Worm (Caenorhabditis elegans) whole organism, young adult: Measurements from ENCODE around the gene qdpr-1.

Experiments used
- B0336.3 ChIP-seq: fragments of 200-800 bp; sonication (Bioruptor generic); IDR thresholded peaks from 2 replicates; pipeline ENCODE4 v1.3.6; 2022; ENCODE audit warnings: missing genetic modification characterization, missing compliant biosample characterization
- F22D6.2 ChIP-seq: sonication (generic microtip); optimal IDR thresholded peaks from 2 replicates; lab custom pipeline; 2016; ENCODE audit warnings: mild to moderate bottlenecking, missing genetic modification characterization, missing compliant biosample characterization
- F33H1.4 ChIP-seq: fragments of 200-800 bp; sonication (Bioruptor generic); IDR thresholded peaks from 2 replicates; pipeline ENCODE4 v1.3.6; 2022; ENCODE audit warnings: missing genetic modification reagents, missing genetic modification characterization, missing compliant biosample characterization
- F37B4.10 ChIP-seq: fragments of 200-800 bp; sonication (Bioruptor generic); IDR thresholded peaks from 2 replicates; pipeline ENCODE4 v1.3.6; 2022; ENCODE audit warnings: missing genetic modification characterization, missing compliant biosample characterization
- F52B5.7 ChIP-seq: sonication (generic microtip); optimal IDR thresholded peaks from 2 replicates; lab custom pipeline; 2016; ENCODE audit warnings: mild to moderate bottlenecking, missing genetic modification characterization, missing compliant biosample characterization
- F57C9.4 ChIP-seq: sonication (generic microtip); optimal IDR thresholded peaks from 2 replicates; lab custom pipeline; 2017; ENCODE audit warnings: mild to moderate bottlenecking, missing genetic modification characterization, missing compliant biosample characterization
- T26A5.8 ChIP-seq: sonication (generic microtip); optimal IDR thresholded peaks from 2 replicates; lab custom pipeline; 2016; ENCODE audit warnings: missing genetic modification characterization, missing compliant biosample characterization
- Y95B8A.8 ChIP-seq: fragments of 200-800 bp; sonication (Bioruptor generic); IDR thresholded peaks from 2 replicates; pipeline ENCODE4 v1.3.6; 2022; ENCODE audit warnings: missing genetic modification reagents, missing genetic modification characterization, missing compliant biosample characterization
- bed-1 ChIP-seq: fragments of 200-800 bp; sonication (Bioruptor generic); IDR thresholded peaks from 2 replicates; pipeline ENCODE4 v1.3.6; 2022; ENCODE audit warnings: missing genetic modification reagents, missing genetic modification characterization, missing compliant biosample characterization
- chd-7 ChIP-seq: sonication (generic microtip); optimal IDR thresholded peaks from 2 replicates; lab custom pipeline; 2016; ENCODE audit warnings: mild to moderate bottlenecking, missing genetic modification characterization, moderate library complexity, missing compliant biosample characterization
- him-1 ChIP-seq: sonication (generic microtip); optimal IDR thresholded peaks from 2 replicates; lab custom pipeline; 2016; ENCODE audit warnings: missing genotype, missing genetic modification reagents, missing genetic modification characterization, missing compliant biosample characterization
- hsf-1 ChIP-seq: fragments of 200-800 bp; sonication (Bioruptor generic); IDR thresholded peaks from 2 replicates; pipeline ENCODE4 v1.3.6; 2022; ENCODE audit warnings: missing genetic modification reagents, missing genetic modification characterization, missing compliant biosample characterization
- lag-1 ChIP-seq: fragments of 200-800 bp; sonication (Bioruptor generic); IDR thresholded peaks from 2 replicates; pipeline ENCODE4 v1.3.6; 2022; ENCODE audit warnings: missing genetic modification reagents, missing genetic modification characterization, missing compliant biosample characterization
- let-607 ChIP-seq, 2 experiments: fragments of 200-800 bp in 1 of 2; sonication (Bioruptor generic) in 1 of 2; sonication (generic microtip) in 1 of 2; optimal IDR thresholded peaks; 2 replicates each; lab custom pipeline; 2016 to 2018; ENCODE audit warnings: mild to moderate bottlenecking in 2 of 2, missing compliant biosample characterization in 2 of 2, missing genetic modification characterization in 2 of 2, moderate library complexity in 2 of 2, missing genotype in 1 of 2
- lin-35 ChIP-seq, 3 experiments: fragments of 150-350 bp in 2 of 3; sonication (generic microtip) in 1 of 3; optimal IDR thresholded peaks; 2 replicates each; lab custom pipeline; 2014 to 2018; ENCODE audit warnings: missing biosample characterization in 3 of 3, missing genetic modification characterization in 3 of 3, missing genetic modification reagents in 3 of 3
- lin-54 ChIP-seq: fragments of 200-800 bp; sonication (Bioruptor generic); optimal IDR thresholded peaks from 2 replicates; lab custom pipeline; 2018; ENCODE audit warnings: mild to moderate bottlenecking, missing genetic modification characterization, missing compliant biosample characterization
- lsl-1 ChIP-seq: fragments of 200-800 bp; sonication (Bioruptor generic); optimal IDR thresholded peaks from 2 replicates; lab custom pipeline; 2018; ENCODE audit warnings: mild to moderate bottlenecking, missing genetic modification characterization, moderate library complexity, missing compliant biosample characterization
- madf-3 ChIP-seq: fragments of 200-800 bp; sonication (Bioruptor generic); IDR thresholded peaks from 2 replicates; pipeline ENCODE4 v1.3.6; 2022; ENCODE audit warnings: missing genetic modification reagents, missing genetic modification characterization, missing compliant biosample characterization
- mcd-1 ChIP-seq: fragments of 200-800 bp; sonication (Bioruptor generic); IDR thresholded peaks from 2 replicates; pipeline ENCODE4 v1.3.6; 2022; ENCODE audit warnings: missing genetic modification reagents, missing genetic modification characterization, missing compliant biosample characterization
- nfyb-1 ChIP-seq: fragments of 200-800 bp; sonication (Bioruptor generic); IDR thresholded peaks from 2 replicates; pipeline ENCODE4 v1.3.6; 2022; ENCODE audit warnings: missing genetic modification reagents, missing genetic modification characterization, missing compliant biosample characterization
- nhr-90 ChIP-seq: sonication (generic microtip); optimal IDR thresholded peaks from 2 replicates; lab custom pipeline; 2016; ENCODE audit warnings: missing genotype, mild to moderate bottlenecking, missing genetic modification characterization, missing compliant biosample characterization
- pha-4 ChIP-seq: fragments of 150-350 bp; sonication (generic microtip); optimal IDR thresholded peaks from 2 replicates; lab custom pipeline; 2014; ENCODE audit warnings: missing biosample characterization, missing genetic modification reagents, missing genetic modification characterization
- rcor-1 ChIP-seq: fragments of 200-800 bp; sonication (Bioruptor generic); IDR thresholded peaks from 2 replicates; pipeline ENCODE4 v1.3.6; 2022; ENCODE audit warnings: missing genetic modification reagents, missing genetic modification characterization, missing compliant biosample characterization
- rpc-1 ChIP-seq, 2 experiments: fragments of 150-350 bp in 1 of 2; sonication (generic microtip) in 1 of 2; optimal IDR thresholded peaks; 2 replicates each; lab custom pipeline; 2014 to 2018; ENCODE audit warnings: missing biosample characterization in 1 of 2, missing genetic modification characterization in 1 of 2, missing genetic modification reagents in 1 of 2, missing genotype in 1 of 2
- sea-2 ChIP-seq: fragments of 200-800 bp; sonication (Bioruptor generic); IDR thresholded peaks from 2 replicates; pipeline ENCODE4 v1.3.6; 2022; ENCODE audit warnings: missing genetic modification characterization, missing compliant biosample characterization
- snpc-1.1 ChIP-seq: sonication (generic microtip); optimal IDR thresholded peaks from 2 replicates; lab custom pipeline; 2017; ENCODE audit warnings: missing genetic modification characterization, mild to moderate bottlenecking, missing compliant biosample characterization, antibody characterized with exemption, moderate library complexity, missing genotype, missing genetic modification reagents; ENCODE audit not compliant: insufficient read depth
- snpc-1.3 ChIP-seq: sonication (generic microtip); optimal IDR thresholded peaks from 2 replicates; lab custom pipeline; 2017; ENCODE audit warnings: missing genetic modification characterization, mild to moderate bottlenecking, missing compliant biosample characterization, antibody characterized with exemption, moderate library complexity, missing genotype, missing genetic modification reagents; ENCODE audit not compliant: insufficient read depth
- sptf-2 ChIP-seq: fragments of 200-800 bp; sonication (Bioruptor generic); optimal IDR thresholded peaks from 2 replicates; lab custom pipeline; 2018; ENCODE audit warnings: mild to moderate bottlenecking, missing genetic modification characterization, missing compliant biosample characterization
- tbp1 ChIP-seq: fragments of 200-800 bp; sonication (Bioruptor generic); optimal IDR thresholded peaks from 2 replicates; lab custom pipeline; 2018; ENCODE audit warnings: mild to moderate bottlenecking, missing genetic modification characterization, missing compliant biosample characterization
- xnd-1 ChIP-seq: sonication (generic microtip); optimal IDR thresholded peaks from 2 replicates; lab custom pipeline; 2016; ENCODE audit warnings: missing genotype, missing genetic modification reagents, missing genetic modification characterization, missing compliant biosample characterization
- zim-3 ChIP-seq: sonication (generic microtip); optimal IDR thresholded peaks from 2 replicates; lab custom pipeline; 2017; ENCODE audit warnings: mild to moderate bottlenecking, missing genetic modification characterization, moderate library complexity, missing compliant biosample characterization
- ztf-22 ChIP-seq: fragments of 200-800 bp; sonication (Bioruptor generic); optimal IDR thresholded peaks from 2 replicates; lab custom pipeline; 2018; ENCODE audit warnings: mild to moderate bottlenecking, missing genetic modification characterization, moderate library complexity, missing compliant biosample characterization

The qdpr-1 gene

DNA sequence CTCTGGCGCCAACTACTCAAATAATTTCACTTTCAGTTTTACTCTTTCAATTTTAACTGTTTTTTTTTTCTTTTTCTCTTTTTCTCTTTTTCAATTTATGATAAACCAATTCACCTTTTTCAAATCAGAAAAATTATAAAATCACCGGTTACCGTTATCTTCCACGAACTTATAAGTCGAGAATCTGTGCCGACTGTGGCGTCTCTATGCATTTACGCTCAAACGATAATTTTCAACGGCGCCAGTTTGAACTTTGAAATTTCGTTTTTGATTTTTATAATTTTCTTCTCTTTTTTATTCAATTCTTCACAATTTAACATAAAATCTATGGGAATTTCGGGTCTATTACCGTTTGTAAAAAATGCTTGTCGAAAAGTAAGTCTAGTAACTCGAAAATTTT, 29.7 kb downstream of the qdpr-1 start, which contains the start of gene exo-1 (continued):
- TF ChIP-seq snpc-1.3 (tag; lab: Kevin White, UChicago) (no peak), Y95B8A.8 (GFP tag; lab: Robert Waterston, UW) (no peak), sea-2 (GFP tag; lab: Robert Waterston, UW) (no peak), sptf-2 (no peak), F57C9.4 (no peak), xnd-1 (no peak), lin-54 (GFP tag; lab: Kevin White, UChicago) (peak; percentile 82), lin-35 (GFP tag; optimal IDR thresholded peaks at IDR 0.05; lab: Kevin White, UChicago) (peak in 1 of 3 experiments; percentile 83), tbp1 (peak; percentile 31), mcd-1 (GFP tag; lab: Robert Waterston, UW) (peak; percentile 85)

DNA sequence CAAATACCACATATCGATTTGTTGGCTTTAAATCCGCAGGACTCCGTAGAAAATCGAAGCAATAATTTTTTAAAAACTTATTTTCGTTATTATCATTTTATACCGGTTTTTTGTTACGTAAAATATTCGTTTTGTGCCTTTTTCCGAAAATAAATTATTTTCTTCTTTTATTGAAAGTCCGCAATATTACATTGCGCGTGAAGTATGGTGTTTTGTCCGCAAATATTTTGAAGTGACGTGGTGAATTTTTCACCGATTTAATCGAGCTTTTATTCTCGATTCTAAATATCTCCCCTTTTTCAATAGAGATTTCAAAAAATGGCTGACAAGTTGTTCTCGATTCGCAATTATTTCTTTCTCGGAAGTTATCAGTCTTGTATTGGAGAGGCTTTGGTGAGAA, 32.3 kb downstream of the qdpr-1 start, which contains the start of gene cope-1:
Gene cope-1, plus strand, starts transcription at position 229 of the 400 bp plus-strand sequence.
- TF ChIP-seq let-607 (tag; optimal IDR thresholded peaks at IDR 0.05; lab: Kevin White, UChicago) (peak in 1 of 2 experiments; percentile 61), mcd-1 (GFP tag; lab: Robert Waterston, UW) (no peak), lin-35 (GFP tag; optimal IDR thresholded peaks at IDR 0.05; lab: Kevin White, UChicago) (no peak)

DNA sequence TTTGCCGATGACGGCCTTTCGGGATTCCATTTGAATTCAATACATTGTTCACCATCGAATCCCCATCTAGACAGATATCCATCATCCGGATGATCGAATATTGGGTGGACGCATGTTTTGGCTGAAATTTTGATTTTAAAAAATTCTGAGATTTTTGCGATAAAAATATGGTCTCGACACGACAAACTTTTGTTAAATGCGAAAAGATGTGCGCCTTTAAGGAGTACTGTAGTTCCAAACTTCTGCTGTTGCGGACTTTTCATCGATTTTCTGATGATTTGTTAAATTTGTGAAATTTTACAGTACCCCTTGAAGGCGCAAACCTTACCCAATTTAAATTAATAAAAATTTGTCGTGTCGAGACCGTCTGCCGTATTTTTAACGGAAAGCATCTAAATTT, 34.1 kb downstream of the qdpr-1 start:
- no peak for TF ChIP-seq F22D6.2 (tag; lab: Kevin White, UChicago)
- TF ChIP-seq F33H1.4 (GFP tag; lab: Robert Waterston, UW) = peak; percentile 52; the same call in 1 of the 2 replicates
- TF ChIP-seq xnd-1 = peak; percentile 21
- peak; percentile 75 for TF ChIP-seq lsl-1 (GFP tag; lab: Kevin White, UChicago)
- TF ChIP-seq him-1 (tag; lab: Kevin White, UChicago) = peak; percentile 30

DNA sequence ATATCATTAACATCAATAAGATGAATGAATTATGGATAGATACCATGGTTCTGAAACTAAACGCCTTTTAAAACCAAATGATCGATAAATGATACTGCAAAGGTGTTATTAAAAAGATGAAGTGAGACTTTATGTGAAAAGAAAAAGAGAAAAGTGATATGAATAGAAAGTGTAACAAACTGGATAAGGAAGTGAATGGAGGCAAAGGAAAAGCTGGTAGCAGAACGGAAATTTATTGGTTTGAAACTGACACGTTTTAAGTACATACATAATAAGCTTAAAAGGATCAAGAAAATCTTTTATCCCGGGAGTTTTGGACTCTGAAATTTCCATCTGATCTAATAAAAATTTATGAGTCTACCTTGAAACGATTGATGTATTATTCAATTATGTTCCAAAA, 36.0 kb downstream of the qdpr-1 start, which contains the start of gene bli-5:
Gene bli-5, minus strand, starts transcription at position 101 of the 400 bp plus-strand sequence.
- TF ChIP-seq zim-3 (tag; lab: Kevin White, UChicago) (no peak), bed-1 (no peak), nfyb-1 (GFP tag; lab: Robert Waterston, UW) (no peak), ztf-22 (GFP tag; lab: Kevin White, UChicago) (no peak), snpc-1.1 (tag; lab: Kevin White, UChicago) (no peak), lag-1 (GFP tag; lab: Robert Waterston, UW) (no peak), T26A5.8 (tag; lab: Kevin White, UChicago) (no peak), madf-3 (GFP tag; lab: Robert Waterston, UW) (no peak), pha-4 (tag; lab: Kevin White, UChicago) (no peak), F52B5.7 (no peak), F37B4.10 (GFP tag; lab: Robert Waterston, UW) (no peak), chd-7 (tag; lab: Kevin White, UChicago) (no peak), Y95B8A.8 (GFP tag; lab: Robert Waterston, UW) (no peak), rcor-1 (GFP tag; lab: Robert Waterston, UW) (no peak), hsf-1 (no peak)

DNA sequence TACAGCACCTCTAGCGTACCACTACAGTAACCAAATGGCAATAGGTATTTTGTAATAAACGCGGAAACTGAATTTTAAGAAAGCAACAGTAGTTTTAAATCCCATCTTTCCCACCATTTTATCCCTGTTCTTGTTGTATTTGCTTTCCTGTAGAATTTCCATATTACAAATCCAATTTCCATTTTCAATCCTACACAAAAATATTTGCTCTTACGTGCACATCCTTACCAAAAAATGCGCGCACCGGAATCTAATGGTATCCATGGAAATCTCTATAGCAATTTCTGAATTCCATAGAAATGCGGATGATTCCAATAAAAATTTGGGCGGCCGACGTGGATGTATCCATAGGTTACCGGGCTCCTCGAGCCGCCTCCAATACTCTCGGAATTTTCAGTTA, 36.5 kb downstream of the qdpr-1 start, which contains the start of gene trf-1:
Gene trf-1, plus strand, starts transcription at position 301 of the 400 bp plus-strand sequence.
- TF ChIP-seq rpc-1 (optimal IDR thresholded peaks at IDR 0.05; lab: Kevin White, UChicago) (no peak), rpc-1 (tag; optimal IDR thresholded peaks at IDR 0.05; lab: Kevin White, UChicago) (no peak), B0336.3 (GFP tag; lab: Robert Waterston, UW) (no peak), snpc-1.3 (tag; lab: Kevin White, UChicago) (no peak), nhr-90 (no peak)
